Worm (Caenorhabditis elegans) whole organism, midembryonic: ENCODE data around the gene msrp-5.

ENCODE experiments used
- T22C8.4 ChIP-seq: fragments of 200-800 bp; sonication (Bioruptor generic); IDR thresholded peaks from 2 replicates; pipeline ENCODE4 v1.3.6; 2022; ENCODE audit warnings: missing genetic modification characterization, missing compliant biosample characterization
- flt-1 ChIP-seq: fragments of 200-800 bp; sonication (Bioruptor generic); IDR thresholded peaks from 2 replicates; pipeline ENCODE4 v1.3.6; 2022; ENCODE audit warnings: missing genetic modification characterization, missing compliant biosample characterization
- klf-2 ChIP-seq: fragments of 200-800 bp; sonication (Bioruptor generic); conservative IDR thresholded peaks from 2 replicates; pipeline ENCODE4 v1.3.6; 2022; ENCODE audit warnings: missing genetic modification reagents, missing genetic modification characterization, missing compliant biosample characterization
- tab-1 ChIP-seq: fragments of 200-800 bp; sonication (Bioruptor generic); IDR thresholded peaks from 2 replicates; pipeline ENCODE4 v1.3.6; 2022; ENCODE audit warnings: missing genetic modification characterization, missing compliant biosample characterization

- TF ChIP-seq T22C8.4 (GFP tag; lab: Robert Waterston, UW) (no peak), flt-1 (GFP tag; lab: Robert Waterston, UW) (no peak), tab-1 (GFP tag; lab: Robert Waterston, UW) (no peak), klf-2 (GFP tag; lab: Robert Waterston, UW) (no peak)
Observed at ce11 chrII:2586861-2587554, 29.7 kb upstream of the msrp-5 start, which contains the start of the genes F33H12.7 and sri-39.
